Fruit fly (Drosophila melanogaster) whole organism, embryonic: Measurements from ENCODE around the gene CG32816.

Source experiments
- ATbp ChIP-seq: fragments of 200-800 bp; sonication (Bioruptor generic); optimal IDR thresholded peaks from 2 replicates; lab custom pipeline; 2017; ENCODE audit warnings: missing biosample characterization, mild to moderate bottlenecking, missing genetic modification characterization, missing genetic modification reagents
- CG10431 ChIP-seq: fragments of 200-800 bp; sonication (Bioruptor generic); optimal IDR thresholded peaks from 3 replicates; lab custom pipeline; 2018; ENCODE audit warnings: missing biosample characterization, mild to moderate bottlenecking, missing genetic modification characterization
- CG11696 ChIP-seq: fragments of 200-800 bp; sonication (Bioruptor generic); IDR thresholded peaks from 2 replicates; pipeline ENCODE4 v1.3.6; 2022; ENCODE audit warnings: missing biosample characterization, missing genetic modification characterization
- CG13624 ChIP-seq: fragments of 200-800 bp; sonication (Bioruptor generic); optimal IDR thresholded peaks from 2 replicates; lab custom pipeline; 2016; ENCODE audit warnings: missing biosample characterization, missing genetic modification characterization
- CG15479 ChIP-seq: fragments of 200-800 bp; sonication (Bioruptor generic); optimal IDR thresholded peaks from 3 replicates; lab custom pipeline; 2019; ENCODE audit warnings: missing biosample characterization, mild to moderate bottlenecking, missing genetic modification characterization, moderate library complexity
- CG15696 ChIP-seq: fragments of 200-800 bp; sonication (Bioruptor generic); optimal IDR thresholded peaks from 2 replicates; lab custom pipeline; 2019; ENCODE audit warnings: missing biosample characterization, mild to moderate bottlenecking, missing genetic modification characterization, moderate library complexity
- CG17359 ChIP-seq: fragments of 200-800 bp; sonication (Bioruptor generic); optimal IDR thresholded peaks from 3 replicates; lab custom pipeline; 2018; ENCODE audit warnings: missing biosample characterization, mild to moderate bottlenecking, missing genetic modification characterization, moderate library complexity
- CG17361 ChIP-seq: fragments of 200-800 bp; sonication (Bioruptor generic); IDR thresholded peaks from 3 replicates; pipeline ENCODE4 v1.3.6; 2022; ENCODE audit warnings: missing biosample characterization, missing genetic modification characterization
- CG17829 ChIP-seq: fragments of 200-800 bp; optimal IDR thresholded peaks from 2 replicates; lab custom pipeline; 2019; ENCODE audit warnings: missing biosample characterization, mild to moderate bottlenecking, missing genetic modification characterization, moderate library complexity
- CG17912 ChIP-seq: fragments of 200-800 bp; sonication (Bioruptor generic); optimal IDR thresholded peaks from 2 replicates; lab custom pipeline; 2018; ENCODE audit warnings: missing biosample characterization, mild to moderate bottlenecking, missing genetic modification characterization
- CG18262 ChIP-seq: fragments of 200-800 bp; optimal IDR thresholded peaks from 3 replicates; lab custom pipeline; 2019; ENCODE audit warnings: missing biosample characterization, mild to moderate bottlenecking, missing genetic modification characterization, moderate library complexity
- CG2199 ChIP-seq: fragments of 200-800 bp; sonication (Bioruptor generic); IDR thresholded peaks from 3 replicates; pipeline ENCODE4 v1.3.6; 2022; ENCODE audit warnings: missing biosample characterization, missing genetic modification characterization
- CG2712 ChIP-seq: fragments of 200-800 bp; optimal IDR thresholded peaks from 3 replicates; lab custom pipeline; 2019; ENCODE audit warnings: missing biosample characterization, mild to moderate bottlenecking, missing genetic modification characterization, moderate library complexity
- CG2889 ChIP-seq: fragments of 200-800 bp; sonication (Bioruptor generic); IDR thresholded peaks from 3 replicates; pipeline ENCODE4 v1.3.6; 2022; ENCODE audit warnings: missing biosample characterization, missing genetic modification characterization
- CG30431 ChIP-seq: fragments of 200-800 bp; sonication (Bioruptor generic); optimal IDR thresholded peaks from 2 replicates; lab custom pipeline; 2017; ENCODE audit warnings: missing biosample characterization, missing genetic modification characterization
- CG31365 ChIP-seq: fragments of 200-800 bp; sonication (Bioruptor generic); optimal IDR thresholded peaks from 2 replicates; lab custom pipeline; 2018; ENCODE audit warnings: missing biosample characterization, mild to moderate bottlenecking, missing genetic modification characterization
- CG7372 ChIP-seq: fragments of 200-800 bp; sonication (Bioruptor generic); IDR thresholded peaks from 2 replicates; pipeline ENCODE4 v1.3.6; 2022; ENCODE audit warnings: missing biosample characterization, missing genetic modification characterization
- CG7928 ChIP-seq: fragments of 200-800 bp; sonication (Bioruptor generic); optimal IDR thresholded peaks from 2 replicates; lab custom pipeline; 2017; ENCODE audit warnings: missing biosample characterization, mild to moderate bottlenecking, missing genetic modification characterization
- CG8388 ChIP-seq: fragments of 200-800 bp; sonication (Bioruptor generic); optimal IDR thresholded peaks from 2 replicates; lab custom pipeline; 2019; ENCODE audit warnings: missing biosample characterization, mild to moderate bottlenecking, missing genetic modification characterization, moderate library complexity
- CG8765 ChIP-seq: fragments of 200-800 bp; sonication (Bioruptor generic); IDR thresholded peaks from 2 replicates; pipeline ENCODE4 v1.3.6; 2022; ENCODE audit warnings: missing biosample characterization, missing genetic modification characterization
- CG9609 ChIP-seq: fragments of 200-800 bp; sonication (Bioruptor generic); optimal IDR thresholded peaks from 3 replicates; lab custom pipeline; 2016; ENCODE audit warnings: missing biosample characterization, missing genetic modification characterization
- CG9817 ChIP-seq: fragments of 200-800 bp; sonication (Bioruptor generic); optimal IDR thresholded peaks from 2 replicates; lab custom pipeline; 2018; ENCODE audit warnings: missing biosample characterization, mild to moderate bottlenecking, missing genetic modification characterization, moderate library complexity
- CHES-1-like ChIP-seq: fragments of 200-800 bp; sonication (Bioruptor generic); optimal IDR thresholded peaks from 2 replicates; lab custom pipeline; 2016; ENCODE audit warnings: missing biosample characterization, missing genetic modification characterization
- D ChIP-seq, 2 experiments: fragments of 200-800 bp in 1 of 2; fragments of >200 bp in 1 of 2; sonication (Bioruptor generic) in 1 of 2; optimal IDR thresholded peaks; 2 replicates in 1 of 2; 3 replicates in 1 of 2; lab custom pipeline; 2017; ENCODE audit warnings: mild to moderate bottlenecking in 1 of 2, missing biosample characterization in 1 of 2, missing genetic modification characterization in 1 of 2, missing genetic modification reagents in 1 of 2
- D19A ChIP-seq: fragments of 200-800 bp; optimal IDR thresholded peaks from 3 replicates; lab custom pipeline; 2019; ENCODE audit warnings: missing biosample characterization, mild to moderate bottlenecking, missing genetic modification characterization, moderate library complexity
- Dll ChIP-seq: fragments of 200-800 bp; sonication (Bioruptor generic); IDR thresholded peaks from 4 replicates; pipeline ENCODE4 v1.3.6; 2022; ENCODE audit warnings: missing biosample characterization, missing genetic modification characterization; ENCODE audit not compliant: partially characterized antibody
- Med ChIP-seq: fragments of 200-800 bp; sonication (Bioruptor generic); peaks from one replicate; lab custom pipeline; 2016; ENCODE audit warnings: missing biosample characterization, missing genetic modification characterization, mild to moderate bottlenecking, inconsistent platforms, moderate library complexity
- NK7.1 ChIP-seq: fragments of 200-800 bp; sonication (Bioruptor generic); optimal IDR thresholded peaks from 3 replicates; lab custom pipeline; 2016; ENCODE audit warnings: missing biosample characterization, missing genetic modification characterization
- Neu2 ChIP-seq: fragments of 200-800 bp; sonication (Bioruptor generic); optimal IDR thresholded peaks from 3 replicates; lab custom pipeline; 2016; ENCODE audit warnings: missing biosample characterization, missing genetic modification characterization, borderline replicate concordance
- Taf1 ChIP-seq: fragments of 200-800 bp; sonication (Bioruptor generic); IDR thresholded peaks from 2 replicates; pipeline ENCODE4 v1.3.6; 2022; ENCODE audit warnings: missing biosample characterization, missing genetic modification characterization
- abd-A ChIP-seq: fragments of 200-800 bp; sonication (Bioruptor generic); optimal IDR thresholded peaks from 3 replicates; lab custom pipeline; 2019; ENCODE audit warnings: missing biosample characterization, mild to moderate bottlenecking, missing genetic modification characterization, moderate library complexity
- bowl ChIP-seq: fragments of 200-800 bp; sonication (Bioruptor generic); IDR thresholded peaks from 2 replicates; pipeline ENCODE4 v1.3.6; 2022; ENCODE audit warnings: missing biosample characterization, missing genetic modification characterization
- bsh ChIP-seq, 2 experiments: fragments of 200-800 bp; sonication (Bioruptor generic); optimal IDR thresholded peaks; 2 replicates each; lab custom pipeline; 2017 to 2018; ENCODE audit warnings: mild to moderate bottlenecking in 2 of 2, missing biosample characterization in 2 of 2, missing genetic modification characterization in 2 of 2, moderate library complexity in 1 of 2
- chif ChIP-seq, 2 experiments: fragments of 200-800 bp; sonication (Bioruptor generic); optimal IDR thresholded peaks; 3 replicates each; lab custom pipeline; 2016; ENCODE audit warnings: missing biosample characterization in 2 of 2, missing genetic modification characterization in 2 of 2
- chn ChIP-seq: fragments of 200-800 bp; sonication (Bioruptor generic); optimal IDR thresholded peaks from 2 replicates; lab custom pipeline; 2016; ENCODE audit warnings: missing biosample characterization, missing genetic modification characterization
- dan ChIP-seq: fragments of 200-800 bp; sonication (Bioruptor generic); IDR thresholded peaks from 2 replicates; pipeline ENCODE4 v1.3.6; 2022; ENCODE audit warnings: missing biosample characterization, missing genetic modification characterization
- dmrt11E ChIP-seq: fragments of 200-800 bp; sonication (Bioruptor generic); optimal IDR thresholded peaks from 3 replicates; lab custom pipeline; 2018; ENCODE audit warnings: missing biosample characterization, mild to moderate bottlenecking, missing genetic modification characterization, moderate library complexity
- ewg ChIP-seq: fragments of 200-800 bp; sonication (Bioruptor generic); optimal IDR thresholded peaks from 3 replicates; lab custom pipeline; 2017; ENCODE audit warnings: mild to moderate bottlenecking, missing biosample characterization, missing genetic modification reagents, missing genetic modification characterization
- gem ChIP-seq: fragments of 200-800 bp; sonication (Bioruptor generic); optimal IDR thresholded peaks from 2 replicates; lab custom pipeline; 2019; ENCODE audit warnings: missing biosample characterization, mild to moderate bottlenecking, missing genetic modification characterization, moderate library complexity
- lab ChIP-seq: fragments of 200-800 bp; sonication (Bioruptor generic); optimal IDR thresholded peaks from 3 replicates; lab custom pipeline; 2017; ENCODE audit warnings: missing biosample characterization, missing genetic modification characterization, mild to moderate bottlenecking, moderate library complexity, missing genetic modification reagents
- lilli ChIP-seq: fragments of 200-800 bp; sonication (Bioruptor generic); optimal IDR thresholded peaks from 3 replicates; lab custom pipeline; 2016; ENCODE audit warnings: missing biosample characterization, missing genetic modification characterization
- org-1 ChIP-seq: fragments of 200-800 bp; sonication (Bioruptor generic); optimal IDR thresholded peaks from 2 replicates; lab custom pipeline; 2017; ENCODE audit warnings: missing biosample characterization, missing genetic modification characterization
- pho ChIP-seq: fragments of 200-800 bp; sonication (Bioruptor generic); optimal IDR thresholded peaks from 2 replicates; lab custom pipeline; 2016; ENCODE audit warnings: missing biosample characterization, missing genetic modification characterization
- repo ChIP-seq: fragments of 200-800 bp; sonication (Bioruptor generic); optimal IDR thresholded peaks from 2 replicates; lab custom pipeline; 2016; ENCODE audit warnings: missing biosample characterization, missing genetic modification characterization

Gene CG32816

DNA sequence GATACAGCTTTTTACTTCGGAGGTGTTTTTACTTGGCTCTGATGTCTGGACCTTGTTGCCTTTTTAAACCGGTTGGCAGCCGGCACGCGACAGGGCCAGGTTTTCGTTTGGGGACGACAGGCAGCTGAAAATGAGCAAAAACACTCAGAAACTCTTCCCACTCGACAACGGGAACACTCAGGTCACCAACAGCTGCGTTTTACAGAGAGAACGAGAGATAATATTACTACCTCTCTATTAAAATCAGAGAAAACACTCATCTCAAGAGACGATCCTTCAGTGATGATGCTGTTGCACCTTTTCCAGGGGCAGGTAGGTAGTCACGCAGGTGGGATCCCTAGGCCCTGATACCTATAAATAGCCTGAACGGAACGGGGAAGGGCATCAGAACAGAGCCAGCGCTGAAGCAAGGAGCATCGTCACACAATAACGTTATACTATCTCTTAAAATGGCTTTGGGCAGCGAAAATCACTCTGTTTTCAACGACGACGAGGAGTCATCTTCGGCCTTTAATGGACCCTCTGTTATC is 100.8 kb downstream of the CG32816 start, which contains the start of gene ac (continued):
- TF ChIP-seq CG11696, result no peak
- no peak for TF ChIP-seq CG7928 (GFP tag; lab: Kevin White, UChicago)
- TF ChIP-seq Med, result no peak
- TF ChIP-seq pho (GFP tag; lab: Kevin White, UChicago), result no peak
- TF ChIP-seq CG9609 (GFP tag; lab: Kevin White, UChicago), result no peak
- peak; percentile 52 for TF ChIP-seq CG15479 (GFP tag; lab: Kevin White, UChicago)
- TF ChIP-seq CG2199 (GFP tag; lab: Robert Waterston, UW), result 0 out of 3 replicates have a peak, but pooled peaks have one; percentile 27
- TF ChIP-seq Dll (GFP tag; lab: Robert Waterston, UW), result no peak

DNA sequence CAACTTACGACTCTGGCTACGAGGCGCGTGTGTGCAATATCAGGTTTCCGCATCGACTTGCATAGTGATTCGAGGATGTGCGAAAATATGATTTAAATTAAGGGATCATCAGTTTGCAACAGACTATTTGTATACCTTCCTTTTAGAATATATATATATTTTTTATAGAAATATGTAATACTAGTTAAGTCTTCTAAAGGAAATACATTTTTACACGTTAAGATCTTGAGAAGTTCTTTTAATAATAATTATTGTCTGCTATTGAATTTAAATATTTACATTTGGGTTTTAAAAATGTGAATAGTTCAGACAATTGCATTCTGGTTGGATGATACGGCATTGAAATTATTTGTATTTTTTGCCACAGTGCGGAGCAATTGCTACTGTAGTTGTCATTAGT is 103.7 kb downstream of the CG32816 start:
- no peak for TF ChIP-seq NK7.1 (GFP tag; lab: Kevin White, UChicago)
- peak in 1 of 2 experiments; percentile 19 for TF ChIP-seq bsh (GFP tag; optimal IDR thresholded peaks at IDR 0.05; lab: Kevin White, UChicago)

DNA sequence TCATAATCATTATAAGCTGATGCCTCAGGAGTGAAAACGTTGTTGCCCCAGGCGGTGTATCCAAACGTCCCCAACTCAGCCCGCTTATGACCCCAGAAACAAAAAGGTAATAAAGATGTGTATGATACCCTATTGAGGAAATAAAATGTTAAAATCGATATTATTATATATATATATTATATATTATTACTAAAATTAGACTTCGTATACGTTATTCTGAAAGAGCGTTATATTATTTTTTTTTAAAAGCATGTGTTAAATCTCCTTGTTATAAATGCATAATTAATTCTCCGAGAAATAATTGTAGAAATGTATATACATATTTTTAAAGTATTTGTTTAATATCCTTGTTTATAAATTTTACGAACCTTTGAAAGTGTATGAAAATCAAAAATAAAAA is 106.5 kb downstream of the CG32816 start:
- TF ChIP-seq D19A (tag; lab: Kevin White, UChicago) (peak; percentile 65), ATbp (GFP tag; lab: Kevin White, UChicago) (no peak), gem (tag; lab: Kevin White, UChicago) (peak; percentile 8), CG2712 (tag; lab: Kevin White, UChicago) (peak; percentile 11), CG18262 (peak; percentile 12)

DNA sequence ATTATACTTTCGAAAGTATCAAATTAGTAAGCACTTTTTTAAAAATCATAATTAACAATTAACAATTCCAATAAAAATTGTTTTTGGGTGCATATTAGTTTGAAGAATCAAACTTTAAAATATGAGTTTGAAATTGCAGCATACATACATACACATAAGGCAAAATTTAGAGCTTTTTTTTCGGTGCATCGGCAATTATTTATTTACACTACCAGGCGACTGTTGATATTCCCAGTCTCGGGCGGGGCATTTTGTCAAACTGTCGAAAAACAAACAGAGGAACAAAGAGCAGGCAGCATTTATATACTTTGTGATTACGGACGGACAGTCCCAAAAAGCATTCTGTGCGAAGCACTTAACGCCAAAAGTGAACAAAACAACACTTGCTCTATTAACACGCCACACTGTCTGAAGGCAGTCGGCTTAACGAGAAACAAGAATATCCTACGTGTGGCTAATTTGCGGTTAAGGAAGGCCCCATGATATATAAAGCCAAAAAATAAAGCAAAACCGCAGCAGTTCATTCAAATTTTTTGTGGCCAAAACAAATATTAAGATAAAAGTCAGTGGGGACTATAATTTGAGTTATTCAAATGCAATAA is 108.4 kb downstream of the CG32816 start:
- 0 out of 3 replicates have a peak, but pooled peaks have one; percentile 41 for TF ChIP-seq CG17361 (GFP tag; lab: Robert Waterston, UW)
- TF ChIP-seq dmrt11E, result peak; percentile 36
- TF ChIP-seq Taf1 (GFP tag; lab: Robert Waterston, UW), result no peak
- no peak for TF ChIP-seq lilli (GFP tag; lab: Kevin White, UChicago)
- no peak for TF ChIP-seq CG17829 (tag; lab: Kevin White, UChicago)
- TF ChIP-seq repo (GFP tag; lab: Kevin White, UChicago), result no peak
- no peak for TF ChIP-seq CG7372 (GFP tag; lab: Robert Waterston, UW)
- no peak for TF ChIP-seq Neu2
- TF ChIP-seq CG15696 (tag; lab: Kevin White, UChicago), result peak; percentile 27
- TF ChIP-seq abd-A (tag; lab: Kevin White, UChicago), result no peak
- TF ChIP-seq CG17359, result peak; percentile 23
- no peak for TF ChIP-seq CG17912 (GFP tag; lab: Kevin White, UChicago)
- no peak for TF ChIP-seq CG2889 (GFP tag; lab: Robert Waterston, UW)
- no peak for TF ChIP-seq CG10431
- TF ChIP-seq dan, result no peak
- TF ChIP-seq bowl, result no peak
- TF ChIP-seq chn, result no peak
- no peak for TF ChIP-seq CG31365 (tag; lab: Kevin White, UChicago)
- no peak for TF ChIP-seq CG9817 (tag; lab: Kevin White, UChicago)
- no peak for TF ChIP-seq chif (GFP tag; optimal IDR thresholded peaks at IDR 0.05; lab: Kevin White, UChicago)
- no peak for TF ChIP-seq CG8388 (GFP tag; lab: Kevin White, UChicago)
- TF ChIP-seq CG8765 (GFP tag; lab: Robert Waterston, UW), result no peak
- no peak for TF ChIP-seq pho (GFP tag; lab: Kevin White, UChicago)
- TF ChIP-seq CHES-1-like (GFP tag; lab: Kevin White, UChicago), result no peak
- TF ChIP-seq CG13624, result no peak
- peak; percentile 12 for TF ChIP-seq org-1
- peak; percentile 0 for TF ChIP-seq ewg (GFP tag; lab: Kevin White, UChicago)
- TF ChIP-seq lab, result peak; percentile 6
- no peak for TF ChIP-seq CG30431 (GFP tag; lab: Kevin White, UChicago)
- no peak for TF ChIP-seq D (optimal IDR thresholded peaks at IDR 0.05; lab: Kevin White, UChicago)
- peak; percentile 19 for TF ChIP-seq D (GFP tag; optimal IDR thresholded peaks at IDR 0.05; lab: Kevin White, UChicago)
